Fruit fly (Drosophila melanogaster) whole organism, prepupa: ENCODE results near the gene Ugt36A1.
A peak's percentile ranks its signal among the peaks of the same experiment; 100 is the strongest.

Experiments used
- CG10631 ChIP-seq: fragments of 200-800 bp; sonication (Bioruptor generic); optimal IDR thresholded peaks from 2 replicates; lab custom pipeline; 2016; ENCODE audit warnings: missing biosample characterization, missing genetic modification characterization
- CG10669 ChIP-seq: fragments of 200-800 bp; sonication (Bioruptor generic); optimal IDR thresholded peaks from 3 replicates; lab custom pipeline; 2018; ENCODE audit warnings: missing biosample characterization, mild to moderate bottlenecking, missing genetic modification characterization, moderate library complexity
- CG11762 ChIP-seq: fragments of 200-800 bp; sonication (Bioruptor generic); optimal IDR thresholded peaks from 3 replicates; lab custom pipeline; 2016; ENCODE audit warnings: missing biosample characterization, missing genetic modification characterization; ENCODE audit not compliant: insufficient read depth
- CG16779 ChIP-seq: fragments of 200-800 bp; sonication (Bioruptor generic); optimal IDR thresholded peaks from 3 replicates; lab custom pipeline; 2017; ENCODE audit warnings: missing biosample characterization, mild to moderate bottlenecking, missing genetic modification characterization
- CG3032 ChIP-seq: fragments of 200-800 bp; optimal IDR thresholded peaks from 2 replicates; lab custom pipeline; 2019; ENCODE audit warnings: missing biosample characterization, mild to moderate bottlenecking, missing genetic modification characterization, moderate library complexity
- CG31627 ChIP-seq: fragments of 200-800 bp; sonication (Bioruptor generic); optimal IDR thresholded peaks from 3 replicates; lab custom pipeline; 2016; ENCODE audit warnings: missing biosample characterization, missing genetic modification characterization
- CG32006 ChIP-seq: fragments of 200-800 bp; sonication (Bioruptor generic); optimal IDR thresholded peaks from 3 replicates; lab custom pipeline; 2017; ENCODE audit warnings: missing biosample characterization, mild to moderate bottlenecking, missing genetic modification characterization
- CG34406 ChIP-seq: fragments of 200-800 bp; sonication (Bioruptor generic); optimal IDR thresholded peaks from 3 replicates; lab custom pipeline; 2016; ENCODE audit warnings: missing biosample characterization, missing genetic modification characterization
- CG6163 ChIP-seq: fragments of 200-800 bp; sonication (Bioruptor generic); IDR thresholded peaks from 3 replicates; pipeline ENCODE4 v1.3.6; 2022; ENCODE audit warnings: missing biosample characterization, missing genetic modification characterization
- CG6854 ChIP-seq: fragments of 200-800 bp; sonication (Bioruptor generic); optimal IDR thresholded peaks from 2 replicates; lab custom pipeline; 2017; ENCODE audit warnings: missing biosample characterization, mild to moderate bottlenecking, missing genetic modification characterization
- CG8319 ChIP-seq: fragments of 200-800 bp; sonication (Bioruptor generic); optimal IDR thresholded peaks from 3 replicates; lab custom pipeline; 2016; ENCODE audit warnings: missing biosample characterization, missing genetic modification characterization
- Eip75B ChIP-seq: fragments of 200-800 bp; sonication (Bioruptor generic); optimal IDR thresholded peaks from 3 replicates; lab custom pipeline; 2016; ENCODE audit warnings: missing biosample characterization, missing genetic modification characterization
- Eip78C ChIP-seq: fragments of 200-800 bp; sonication (Bioruptor generic); peaks from one replicate; lab custom pipeline; 2016; ENCODE audit warnings: missing biosample characterization, missing genetic modification characterization
- Ets96B ChIP-seq: fragments of 200-800 bp; optimal IDR thresholded peaks from 2 replicates; lab custom pipeline; 2019; ENCODE audit warnings: missing biosample characterization, mild to moderate bottlenecking, missing genetic modification characterization, moderate library complexity
- Hr38 ChIP-seq: sonication (Bioruptor generic); optimal IDR thresholded peaks from 2 replicates; lab custom pipeline; 2016; ENCODE audit warnings: missing biosample characterization, missing genetic modification characterization
- Hr4 ChIP-seq: fragments of 200-800 bp; sonication (Bioruptor generic); optimal IDR thresholded peaks from 3 replicates; lab custom pipeline; 2016; ENCODE audit warnings: missing biosample characterization, missing genetic modification characterization
- Sox102F ChIP-seq: fragments of 200-800 bp; sonication (Bioruptor generic); optimal IDR thresholded peaks from 2 replicates; lab custom pipeline; 2016; ENCODE audit warnings: missing biosample characterization, mild to moderate bottlenecking, missing genetic modification characterization
- Sox14 ChIP-seq: fragments of 200-800 bp; sonication (Bioruptor generic); optimal IDR thresholded peaks from 3 replicates; lab custom pipeline; 2016; ENCODE audit warnings: missing biosample characterization, missing genetic modification characterization
- acj6 ChIP-seq: fragments of 200-800 bp; sonication (Bioruptor generic); optimal IDR thresholded peaks from 3 replicates; lab custom pipeline; 2016; ENCODE audit warnings: missing biosample characterization, missing genetic modification characterization
- eg ChIP-seq: fragments of 200-800 bp; sonication (Bioruptor generic); IDR thresholded peaks from 3 replicates; pipeline ENCODE4 v1.3.6; 2022; ENCODE audit warnings: missing biosample characterization, missing genetic modification characterization
- fd85E ChIP-seq: fragments of 200-800 bp; sonication (Bioruptor generic); optimal IDR thresholded peaks from 3 replicates; lab custom pipeline; 2016; ENCODE audit warnings: missing biosample characterization, missing genetic modification characterization
- svp ChIP-seq: fragments of 200-800 bp; sonication (Bioruptor generic); peaks from one replicate; lab custom pipeline; 2016; ENCODE audit warnings: missing biosample characterization, missing genetic modification characterization
- topi ChIP-seq: fragments of 200-800 bp; sonication (Bioruptor generic); optimal IDR thresholded peaks from 3 replicates; lab custom pipeline; 2016; ENCODE audit warnings: missing biosample characterization, missing genetic modification characterization

Gene Ugt36A1

DNA sequence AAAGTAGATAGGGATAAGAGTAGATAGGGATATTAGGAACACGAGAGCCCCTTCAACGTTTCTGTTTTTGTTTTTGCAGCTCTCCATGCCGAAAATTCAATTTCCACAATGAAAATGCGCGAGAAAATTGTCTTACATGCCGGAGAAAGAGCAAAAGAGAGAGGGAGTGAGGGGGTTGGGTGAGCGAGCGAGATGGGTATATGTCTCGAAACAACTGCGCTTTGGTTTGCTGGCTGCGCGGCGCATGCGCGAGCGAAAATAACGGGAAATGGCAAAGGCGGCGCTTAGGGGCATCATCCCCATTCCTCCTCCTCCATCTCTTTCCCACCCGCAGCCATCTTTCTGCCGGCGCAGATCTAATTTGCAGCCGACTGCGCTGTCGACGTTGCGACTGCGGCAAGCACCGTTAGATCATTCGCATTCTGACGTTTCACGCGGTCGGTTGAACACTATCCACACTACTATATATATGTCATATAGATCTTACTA, 43.5 kb downstream of the Ugt36A1 start, which contains the start of gene Drgx:
Gene Drgx, plus strand, starts transcription at position 439 of the 489 bp plus-strand sequence.
- TF ChIP-seq CG34406 (GFP tag; lab: Kevin White, UChicago): no peak
- 0 out of 3 replicates have a peak, but pooled peaks have one; percentile 11 for TF ChIP-seq CG6163

DNA sequence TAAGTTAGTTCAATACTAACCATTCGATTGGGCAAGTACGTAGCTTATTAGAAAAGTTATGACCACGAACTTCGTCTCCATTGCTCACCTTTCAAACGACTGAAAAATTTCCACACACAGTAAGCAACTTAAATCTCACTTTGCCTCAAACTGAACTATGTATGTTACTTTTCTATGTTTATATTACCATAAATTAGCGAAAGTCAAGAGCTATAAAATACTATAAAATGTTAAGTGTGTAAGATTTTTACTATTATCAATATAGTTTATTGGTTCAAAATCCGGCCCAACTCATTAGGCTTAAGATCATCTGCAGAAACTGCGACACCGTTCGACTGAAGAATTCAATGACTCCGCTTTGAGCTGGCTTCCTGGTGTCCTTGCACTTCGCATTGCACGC, 49.6 kb downstream of the Ugt36A1 start, which contains the start of gene Sfp24Ba:
Gene Sfp24Ba, minus strand, starts transcription at position 101 of the 400 bp plus-strand sequence.
- TF ChIP-seq Hr38 (GFP tag; lab: Kevin White, UChicago): no peak
- no peak for TF ChIP-seq acj6
- TF ChIP-seq CG8319 (GFP tag; lab: Kevin White, UChicago): no peak
- TF ChIP-seq fd85E (GFP tag; lab: Kevin White, UChicago): no peak
- no peak for TF ChIP-seq Eip75B (GFP tag; lab: Kevin White, UChicago)
- no peak for TF ChIP-seq CG6854 (GFP tag; lab: Kevin White, UChicago)
- TF ChIP-seq CG16779: no peak
- no peak for TF ChIP-seq CG11762 (GFP tag; lab: Kevin White, UChicago)
- TF ChIP-seq Sox102F (GFP tag; lab: Kevin White, UChicago): no peak
- no peak for TF ChIP-seq Sox14

DNA sequence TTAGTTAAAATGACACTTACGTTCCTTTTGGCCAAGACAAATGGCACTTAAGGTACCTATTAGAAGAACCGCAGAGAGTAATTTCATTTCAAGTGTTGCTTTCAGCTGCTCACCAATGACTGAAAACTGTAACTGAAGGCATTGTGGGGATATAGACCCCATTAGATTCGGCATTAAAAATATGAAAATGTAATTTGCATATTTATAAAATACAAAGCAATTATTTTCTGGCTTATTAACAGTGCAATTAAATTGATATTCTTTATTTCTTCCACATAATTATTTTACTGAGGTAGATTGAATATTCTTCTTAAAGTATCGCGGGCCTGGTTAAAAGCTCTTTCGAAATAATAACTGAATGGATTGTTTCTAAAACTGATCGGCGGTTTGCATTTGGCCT, 50.1 kb downstream of the Ugt36A1 start, which contains the start of gene Sfp24Bd:
Gene Sfp24Bd, minus strand, starts transcription at position 101 of the 400 bp plus-strand sequence.
- TF ChIP-seq CG10631 (GFP tag; lab: Kevin White, UChicago): no peak
- TF ChIP-seq CG31627 (GFP tag; lab: Kevin White, UChicago): no peak
- no peak for TF ChIP-seq svp (GFP tag; lab: Kevin White, UChicago)

DNA sequence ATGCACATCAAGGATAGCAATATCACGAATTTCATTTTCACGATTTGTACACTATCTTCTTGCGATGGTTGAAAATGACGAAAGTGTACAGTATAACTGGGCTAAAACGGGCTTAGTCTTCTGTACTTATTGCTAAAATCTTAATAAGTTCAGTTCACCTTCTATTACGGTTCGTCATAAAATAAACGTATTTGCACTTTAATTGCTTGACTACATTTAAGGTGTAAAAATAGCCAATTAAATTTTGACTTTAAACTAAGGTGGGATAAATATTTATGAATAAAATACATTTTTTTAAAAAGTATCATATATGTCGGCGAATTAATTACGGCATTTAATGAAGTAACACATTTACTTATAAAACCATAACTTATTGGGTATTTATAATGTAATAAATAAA, 50.8 kb downstream of the Ugt36A1 start, which contains the start of gene Sfp24Bb:
Gene Sfp24Bb, minus strand, starts transcription at position 101 of the 400 bp plus-strand sequence.
- TF ChIP-seq CG6854 (GFP tag; lab: Kevin White, UChicago): no peak
- no peak for TF ChIP-seq topi (GFP tag; lab: Kevin White, UChicago)
- no peak for TF ChIP-seq Sox14
- no peak for TF ChIP-seq CG3032 (tag; lab: Kevin White, UChicago)
- no peak for TF ChIP-seq Hr38 (GFP tag; lab: Kevin White, UChicago)
- TF ChIP-seq CG32006 (GFP tag; lab: Kevin White, UChicago): no peak
- TF ChIP-seq CG10669 (GFP tag; lab: Kevin White, UChicago): no peak
- no peak for TF ChIP-seq Eip78C (GFP tag; lab: Kevin White, UChicago)
- TF ChIP-seq eg (GFP tag; lab: Robert Waterston, UW): no peak
- TF ChIP-seq Hr4: no peak
- no peak for TF ChIP-seq Ets96B
- TF ChIP-seq Eip75B (GFP tag; lab: Kevin White, UChicago): no peak

DNA sequence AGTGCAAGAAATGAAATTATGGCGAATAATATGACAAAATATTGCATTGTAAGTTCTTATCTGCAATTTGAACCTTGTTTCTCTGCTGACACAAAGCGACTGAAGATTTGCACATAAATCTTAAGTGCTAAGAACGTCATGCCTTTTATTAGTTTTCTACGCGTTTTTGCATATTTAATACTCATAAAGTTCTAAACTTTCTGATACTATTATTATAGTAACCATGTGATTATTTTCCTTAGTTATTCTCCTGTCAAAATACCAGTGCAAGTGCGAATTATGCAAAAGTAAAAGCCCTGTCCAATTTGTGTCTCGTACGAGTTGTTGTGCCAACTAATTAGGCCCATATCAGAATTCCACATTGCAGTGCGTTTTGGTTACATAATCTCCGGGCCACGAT, 51.6 kb downstream of the Ugt36A1 start, which contains the start of gene Sfp24Bc:
Gene Sfp24Bc, minus strand, starts transcription at position 101 of the 400 bp plus-strand sequence.
- TF ChIP-seq svp (GFP tag; lab: Kevin White, UChicago): peak; percentile 40
- TF ChIP-seq CG16779: no peak
